Fruit fly (Drosophila melanogaster): Measurements from ENCODE around the gene CG3552.
A peak's percentile ranks its signal among the peaks of the same experiment; 100 is the strongest.

The CG3552 gene

DNA sequence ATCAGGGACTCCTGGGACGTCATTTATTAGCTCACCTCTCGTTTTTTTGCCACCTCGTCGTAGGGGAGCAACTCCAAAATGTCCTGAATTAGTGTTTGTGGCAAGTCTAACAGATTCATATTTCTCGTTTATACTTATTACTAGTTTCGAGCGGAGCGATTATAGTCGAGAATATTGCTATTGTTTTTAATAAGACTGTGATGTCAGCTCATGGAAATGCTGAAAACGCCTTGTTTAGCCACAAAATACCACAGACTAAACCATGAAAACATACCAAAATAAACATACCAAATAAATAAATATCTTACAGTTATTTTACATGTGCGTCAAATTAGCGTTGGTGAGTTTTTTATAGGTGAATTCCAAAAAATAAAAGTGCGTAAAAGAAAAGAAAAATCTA is 31.5 kb downstream of the CG3552 start, which contains the start of gene pall (continued):
- TF ChIP-seq Meics (GFP tag; optimal IDR thresholded peaks at IDR 0.05), result no peak
- no peak for TF ChIP-seq Sox100B (GFP tag; optimal IDR thresholded peaks at IDR 0.05)
- TF ChIP-seq amos (GFP tag; IDR thresholded peaks at IDR 0.05; ENCODE audit: partially characterized antibody), result no peak
- no peak for TF ChIP-seq disco-r (GFP tag; optimal IDR thresholded peaks at IDR 0.05)
- TF ChIP-seq Scr (GFP tag; IDR thresholded peaks at IDR 0.05; ENCODE audit: partially characterized antibody), result no peak
- TF ChIP-seq pnt (GFP tag; optimal IDR thresholded peaks at IDR 0.05), result no peak
- no peak for TF ChIP-seq trh (GFP tag; optimal IDR thresholded peaks at IDR 0.05)

dm6 chr3L:9489133-9489532 is 33.0 kb downstream of the CG3552 start, which contains the start of gene CG32036:
Gene CG32036, minus strand, starts transcription at chr3L:9489233.
- peak; percentile 9 for TF ChIP-seq sens (GFP tag)
- TF ChIP-seq luna (GFP tag; optimal IDR thresholded peaks at IDR 0.05), result no peak
- no peak for TF ChIP-seq wor (GFP tag; IDR thresholded peaks at IDR 0.05)

DNA sequence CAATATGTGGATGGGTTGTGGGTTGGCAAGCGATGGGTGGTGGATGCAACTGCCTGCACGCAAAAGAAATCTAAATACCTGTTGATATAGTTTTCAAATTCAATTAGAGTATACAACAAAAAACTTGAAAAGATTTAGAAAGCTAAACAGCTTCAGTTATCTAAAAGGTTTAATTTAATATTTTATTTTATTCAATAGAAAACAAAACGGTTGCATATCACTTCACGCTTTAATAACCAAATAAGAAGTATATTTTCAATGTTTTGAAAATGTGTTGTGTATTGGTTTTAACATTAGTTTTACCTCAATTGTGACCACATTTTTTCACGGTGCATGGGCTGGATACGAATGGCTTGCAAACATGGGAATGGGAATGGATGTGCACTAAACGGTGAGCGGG is 33.5 kb downstream of the CG3552 start:
- TF ChIP-seq chif (GFP tag; optimal IDR thresholded peaks at IDR 0.05) (no peak), Drgx (GFP tag; IDR thresholded peaks at IDR 0.05) (peak; percentile 8; the same call in 1 of the 2 replicates), chm (GFP tag; IDR thresholded peaks at IDR 0.05) (no peak), Dll (GFP tag; IDR thresholded peaks at IDR 0.05; ENCODE audit: partially characterized antibody) (no peak)

dm6 chr3L:9490432-9490831 is 34.3 kb downstream of the CG3552 start:
- TF ChIP-seq CG4282 (GFP tag; optimal IDR thresholded peaks at IDR 0.05), result no peak
- TF ChIP-seq Ets65A (GFP tag), result peak; percentile 77
- no peak for TF ChIP-seq CG13123 (GFP tag; optimal IDR thresholded peaks at IDR 0.05)
- no peak for TF ChIP-seq Max (GFP tag; optimal IDR thresholded peaks at IDR 0.05)
- TF ChIP-seq Med (GFP tag), result peak; percentile 72
- 0 out of 3 replicates have a peak, but pooled peaks have one; percentile 42 for TF ChIP-seq CG11456 (GFP tag; IDR thresholded peaks at IDR 0.05)
- 0 out of 2 replicates have a peak, but pooled peaks have one; percentile 9 for TF ChIP-seq CG32532 (GFP tag; IDR thresholded peaks at IDR 0.05)
- TF ChIP-seq inv (GFP tag; IDR thresholded peaks at IDR 0.05; ENCODE audit: partially characterized antibody), result 0 out of 2 replicates have a peak, but pooled peaks have one; percentile 16
- TF ChIP-seq CG6791 (GFP tag; IDR thresholded peaks at IDR 0.05; ENCODE audit: partially characterized antibody), result 0 out of 3 replicates have a peak, but pooled peaks have one; percentile 10

dm6 chr3L:9491331-9491730 is 35.2 kb downstream of the CG3552 start:
- TF ChIP-seq twi (tag; optimal IDR thresholded peaks at IDR 0.05) (peak; percentile 89), CG18619 (GFP tag; optimal IDR thresholded peaks at IDR 0.05) (no peak), D (optimal IDR thresholded peaks at IDR 0.05) (peak; percentile 7), D (GFP tag; optimal IDR thresholded peaks at IDR 0.05) (no peak), pros (GFP tag; optimal IDR thresholded peaks at IDR 0.05) (peak; percentile 55), lab (GFP tag; optimal IDR thresholded peaks at IDR 0.05) (no peak), so (GFP tag; IDR thresholded peaks at IDR 0.05) (no peak), CG15479 (GFP tag; optimal IDR thresholded peaks at IDR 0.05) (peak; percentile 57), zen (tag; optimal IDR thresholded peaks at IDR 0.05) (peak; percentile 67), Kr (GFP tag; optimal IDR thresholded peaks at IDR 0.05) (peak; percentile 69)

- TF ChIP-seq hb (GFP tag; IDR thresholded peaks at IDR 0.05; ENCODE audit: partially characterized antibody) (no peak), Dll (GFP tag; IDR thresholded peaks at IDR 0.05; ENCODE audit: partially characterized antibody) (0 out of 4 replicates have a peak, but pooled peaks have one; percentile 3), Atf6 (GFP tag; IDR thresholded peaks at IDR 0.05) (no peak)
These were observed 36.0 kb downstream of the CG3552 start, which contains the start of gene CG32037 for dm6 chr3L:9492115-9492514. Gene CG32037, minus strand, starts transcription at chr3L:9492215.

Measured in whole organism, embryonic.